Fruit fly (Drosophila melanogaster) whole organism, larva: ENCODE data around the gene CG32249.
A peak's percentile ranks its signal among the peaks of the same experiment; 100 is the strongest.

Source experiments
- noc ChIP-seq: fragments of 200-800 bp; sonication (Bioruptor generic); optimal IDR thresholded peaks from 3 replicates; lab custom pipeline; 2019; ENCODE audit warnings: missing biosample characterization, mild to moderate bottlenecking, missing genetic modification characterization, moderate library complexity

CG32249 gene

DNA sequence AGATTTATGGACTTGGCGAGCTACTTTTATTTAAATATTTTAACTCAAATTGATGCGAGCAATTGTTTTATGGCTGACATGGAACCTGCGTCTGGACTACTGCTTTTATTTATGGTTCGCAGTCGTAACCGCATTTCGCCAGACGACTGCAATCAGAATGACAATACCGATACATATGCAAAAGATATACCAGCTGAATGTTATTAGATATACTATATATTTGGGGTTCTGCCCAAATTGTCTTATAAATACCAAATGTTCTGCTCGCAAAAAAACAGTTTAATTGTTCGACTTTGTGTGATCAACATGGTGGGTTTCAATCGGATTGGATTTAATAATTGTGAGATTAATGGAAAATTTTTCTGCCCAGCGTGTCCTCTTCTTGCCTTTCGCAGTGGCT, at the start of gene CG32249:
CG32249 (plus strand) TSS at position 301 of the 400 bp plus-strand sequence.
- TF ChIP-seq noc (tag; lab: Kevin White, UChicago) = no peak

- no peak for TF ChIP-seq noc (tag; lab: Kevin White, UChicago)
Observed at dm6 chr3L:4421362-4421761, 48.4 kb upstream of the CG32249 start, which contains the start of gene CG15020. Gene CG15020, plus strand, starts transcription at chr3L:4421662.

DNA sequence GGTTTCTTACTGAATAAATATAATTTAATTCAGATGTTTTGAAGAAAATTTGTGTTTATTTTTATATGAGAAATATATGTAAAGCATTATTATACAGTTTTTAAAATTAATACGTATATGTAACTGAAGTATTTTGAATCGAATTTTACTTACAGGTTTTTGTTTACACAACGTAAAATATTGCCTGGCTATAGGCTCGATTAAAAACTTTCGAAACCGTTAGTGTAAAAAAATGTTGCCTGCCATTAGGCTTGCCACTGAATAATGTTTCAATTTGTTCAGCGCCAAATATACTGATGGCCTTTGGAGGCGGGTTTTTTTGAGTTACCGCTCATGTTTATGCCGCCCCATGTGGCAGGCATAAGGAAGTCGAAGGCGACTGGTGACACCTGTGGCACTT, 43.2 kb upstream of the CG32249 start:
- no peak for TF ChIP-seq noc (tag; lab: Kevin White, UChicago)

DNA sequence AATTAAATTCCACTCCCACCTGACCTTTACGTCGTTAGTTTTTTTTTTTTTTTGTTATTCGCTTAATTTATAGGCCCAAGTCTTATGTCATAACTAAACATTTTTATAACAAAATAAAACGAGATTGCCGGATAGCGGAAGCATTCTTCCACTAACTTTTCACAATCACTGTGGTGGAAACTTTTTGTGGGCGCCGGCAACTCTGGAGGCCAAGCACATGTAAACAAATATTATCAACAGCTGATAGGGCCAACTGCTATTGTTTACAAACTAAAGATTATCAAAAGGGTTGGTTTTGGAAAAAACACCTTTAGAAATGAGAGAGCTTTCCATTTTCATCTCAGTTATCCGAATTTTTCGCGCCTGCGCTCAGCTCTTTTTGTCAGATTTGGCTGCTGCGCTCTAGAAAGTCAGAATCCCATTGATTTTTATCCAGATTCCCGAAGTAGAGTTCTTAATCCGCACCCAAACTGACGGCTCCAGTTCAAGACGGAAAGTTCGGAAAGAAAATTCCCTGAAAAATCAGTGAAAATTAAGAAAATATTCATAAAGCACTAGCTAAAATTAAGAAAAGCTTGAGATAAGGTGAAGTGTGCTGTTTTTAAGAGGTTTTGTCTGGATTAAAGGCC, 40.8 kb upstream of the CG32249 start, which contains the start of gene nAChRbeta1:
nAChRbeta1 (plus strand) TSS at position 432 of the 629 bp plus-strand sequence.
- no peak for TF ChIP-seq noc (tag; lab: Kevin White, UChicago)

- TF ChIP-seq noc (tag; lab: Kevin White, UChicago) = no peak
Observed at dm6 chr3L:4430331-4430730, 39.5 kb upstream of the CG32249 start.

dm6 chr3L:4431111-4431730, 38.6 kb upstream of the CG32249 start:
- no peak for TF ChIP-seq noc (tag; lab: Kevin White, UChicago)

- TF ChIP-seq noc (tag; lab: Kevin White, UChicago) = no peak
Observed at dm6 chr3L:4436421-4436820, 33.4 kb upstream of the CG32249 start, which contains the start of gene CG15021. Gene CG15021, plus strand, starts transcription at chr3L:4436721.

dm6 chr3L:4440153-4440552, 29.6 kb upstream of the CG32249 start:
- TF ChIP-seq noc (tag; lab: Kevin White, UChicago) = no peak

DNA sequence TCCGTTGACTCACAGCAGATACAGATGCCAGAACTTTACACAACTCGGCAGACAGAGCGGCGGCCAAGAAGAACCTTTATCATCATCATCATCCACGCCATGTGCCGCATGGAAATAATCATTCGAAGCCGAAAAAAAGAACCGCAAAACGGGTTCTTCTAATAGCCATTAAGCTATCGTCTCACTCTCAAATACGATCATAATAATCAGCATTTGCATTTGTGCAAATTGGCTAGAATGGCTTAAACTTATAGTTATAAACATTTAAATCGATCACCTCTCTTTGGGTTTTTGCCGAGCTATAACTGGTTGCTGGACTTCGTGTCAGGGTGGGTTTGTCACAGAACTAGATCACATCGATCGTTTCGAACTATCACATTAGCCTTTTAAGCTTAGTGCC, 27.6 kb upstream of the CG32249 start:
- no peak for TF ChIP-seq noc (tag; lab: Kevin White, UChicago)

- TF ChIP-seq noc (tag; lab: Kevin White, UChicago) = peak; percentile 69
Observed at dm6 chr3L:4445824-4446223, 24.0 kb upstream of the CG32249 start.

DNA sequence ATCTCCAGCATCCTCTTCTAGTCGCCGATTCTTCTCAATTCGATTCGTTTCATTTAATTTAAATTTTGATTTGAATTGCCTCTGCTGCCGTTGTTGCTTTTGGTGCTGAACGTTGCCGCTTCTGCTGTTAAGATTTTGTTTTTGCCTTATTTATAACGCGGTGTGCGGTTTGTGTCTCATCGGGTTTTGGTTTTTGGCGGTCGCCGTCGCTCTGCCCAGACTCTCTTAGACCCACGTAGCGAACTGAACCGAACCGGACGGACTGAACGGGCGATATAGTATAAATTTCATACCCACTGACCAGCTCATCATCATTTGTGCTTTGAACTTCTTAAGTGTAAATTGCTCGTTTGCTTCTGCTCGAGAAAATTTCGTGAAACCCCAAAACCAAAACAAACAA, 23.5 kb upstream of the CG32249 start, which contains the start of gene CG12607:
CG12607 (plus strand) TSS at position 301 of the 400 bp plus-strand sequence.
- TF ChIP-seq noc (tag; lab: Kevin White, UChicago) = no peak

- no peak for TF ChIP-seq noc (tag; lab: Kevin White, UChicago)
Observed at dm6 chr3L:4447229-4447628, 22.6 kb upstream of the CG32249 start.

DNA sequence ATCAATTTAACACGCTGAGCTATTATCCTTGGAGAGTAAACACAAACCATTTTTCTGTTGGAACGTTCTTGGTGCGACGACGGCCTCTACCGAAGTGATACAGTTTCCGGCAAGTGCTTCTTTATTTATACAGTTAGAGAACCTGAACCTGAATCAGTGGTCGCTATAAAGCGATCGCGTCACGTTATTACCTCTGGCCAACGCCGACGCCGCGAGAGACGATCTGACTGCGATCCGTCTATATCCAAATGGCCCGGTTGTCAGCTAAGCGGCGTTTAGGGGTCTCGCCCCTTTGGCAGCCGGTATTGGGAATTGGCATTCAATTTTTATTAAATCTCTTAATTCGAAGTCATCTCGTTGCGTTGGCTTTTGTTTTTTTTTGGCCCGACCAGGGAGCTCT, 11.7 kb upstream of the CG32249 start, which contains the start of gene CG11345:
CG11345 (minus strand) TSS at position 101 of the 400 bp plus-strand sequence.
- no peak for TF ChIP-seq noc (tag; lab: Kevin White, UChicago)

- no peak for TF ChIP-seq noc (tag; lab: Kevin White, UChicago)
Observed at dm6 chr3L:4460307-4461088, 9.3 kb upstream of the CG32249 start, which contains the start of gene CG15022. Gene CG15022, minus strand, starts transcription at chr3L:4460317.

DNA sequence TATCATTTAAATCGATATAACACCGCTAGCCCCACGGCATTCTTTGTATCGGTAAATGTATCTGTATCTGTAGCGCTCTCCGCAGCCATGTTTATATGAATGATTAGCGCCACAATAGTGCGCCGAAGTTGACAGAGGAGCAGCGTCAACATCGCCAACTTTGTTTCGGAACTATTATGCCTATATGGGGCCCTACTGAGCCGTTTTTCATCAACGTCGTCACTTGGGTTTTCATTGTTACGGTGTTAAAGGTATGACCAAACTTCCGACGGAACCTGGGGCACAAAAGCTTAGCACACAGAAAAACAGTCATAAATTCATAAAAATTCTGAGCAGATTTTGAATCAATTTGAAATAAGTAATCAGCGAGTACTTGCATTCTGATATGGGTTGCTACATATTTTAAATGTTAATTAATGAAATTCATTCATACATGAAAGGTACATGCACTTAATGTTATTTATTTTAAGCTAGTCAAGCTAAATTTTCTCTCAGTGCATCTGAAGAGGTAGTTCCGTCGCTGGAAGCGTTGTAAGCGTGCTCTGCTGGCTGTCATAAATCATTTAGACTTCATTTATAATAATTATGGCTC, 8.3 kb upstream of the CG32249 start, which contains the start of gene CG15023:
CG15023 (minus strand) TSS at position 51 of the 592 bp plus-strand sequence.
- no peak for TF ChIP-seq noc (tag; lab: Kevin White, UChicago)
